Fruit fly (Drosophila melanogaster): ENCODE results near the gene alphaTub85E.

The alphaTub85E gene

dm6 chr3R:9701897-9702296 lies 31.2 kb downstream of the alphaTub85E start (continued):
- TF ChIP-seq CG8089 (GFP tag; optimal IDR thresholded peaks at IDR 0.05) = no peak
- no peak for TF ChIP-seq CG11696 (GFP tag; IDR thresholded peaks at IDR 0.05)
- TF ChIP-seq CG8290 (GFP tag; optimal IDR thresholded peaks at IDR 0.05) = no peak
- TF ChIP-seq CG8290 (tag; optimal IDR thresholded peaks at IDR 0.05) = no peak
- peak; percentile 25 for TF ChIP-seq az2 (GFP tag; optimal IDR thresholded peaks at IDR 0.05)
- peak; percentile 34 for TF ChIP-seq NfI (GFP tag; optimal IDR thresholded peaks at IDR 0.05)
- TF ChIP-seq CG12391 (tag; optimal IDR thresholded peaks at IDR 0.05) = peak; percentile 21
- no peak for TF ChIP-seq kay (GFP tag; optimal IDR thresholded peaks at IDR 0.05)
- TF ChIP-seq CHES-1-like (GFP tag; optimal IDR thresholded peaks at IDR 0.05) = no peak
- peak; percentile 67 for TF ChIP-seq sd (tag; optimal IDR thresholded peaks at IDR 0.05)
- TF ChIP-seq Rx (GFP tag; IDR thresholded peaks at IDR 0.05) = no peak
- peak; percentile 43 for TF ChIP-seq fd3F (GFP tag; optimal IDR thresholded peaks at IDR 0.05)
- TF ChIP-seq CG18764 (GFP tag; optimal IDR thresholded peaks at IDR 0.05) = no peak
- peak; percentile 36 for TF ChIP-seq Abd-B (GFP tag; optimal IDR thresholded peaks at IDR 0.05)
- no peak for TF ChIP-seq BEAF-32 (GFP tag; optimal IDR thresholded peaks at IDR 0.05)
- no peak for TF ChIP-seq esg (GFP tag; conservative IDR thresholded peaks at IDR 0.05)
- TF ChIP-seq CG15269 (tag; optimal IDR thresholded peaks at IDR 0.05) = peak; percentile 62
- TF ChIP-seq Ets65A (GFP tag) = peak; percentile 11
- TF ChIP-seq CG2889 (GFP tag; IDR thresholded peaks at IDR 0.05) = no peak
- TF ChIP-seq Gsc (GFP tag; IDR thresholded peaks at IDR 0.05) = no peak
- peak; percentile 2 for TF ChIP-seq lilli (GFP tag; optimal IDR thresholded peaks at IDR 0.05)
- peak; percentile 33 for TF ChIP-seq CG2120 (GFP tag; optimal IDR thresholded peaks at IDR 0.05)
- TF ChIP-seq CG7839 (tag; optimal IDR thresholded peaks at IDR 0.05) = peak; percentile 27
- TF ChIP-seq CG13424 (tag; optimal IDR thresholded peaks at IDR 0.05) = peak; percentile 50
- TF ChIP-seq Xbp1 (GFP tag; optimal IDR thresholded peaks at IDR 0.05) = peak; percentile 13
- no peak for TF ChIP-seq ftz-f1 (GFP tag; optimal IDR thresholded peaks at IDR 0.05)
- peak; percentile 2 for TF ChIP-seq PHDP (tag; optimal IDR thresholded peaks at IDR 0.05)
- TF ChIP-seq maf-S (GFP tag; optimal IDR thresholded peaks at IDR 0.05) = no peak
- TF ChIP-seq CG12744 (GFP tag; optimal IDR thresholded peaks at IDR 0.05) = no peak
- peak in 1 of 2 experiments; percentile 64 for TF ChIP-seq Hr51 (GFP tag; optimal IDR thresholded peaks at IDR 0.05)
- peak; percentile 58 for TF ChIP-seq gem (tag; optimal IDR thresholded peaks at IDR 0.05)
- no peak for TF ChIP-seq salm (tag; optimal IDR thresholded peaks at IDR 0.05)
- TF ChIP-seq CG12104 (GFP tag; optimal IDR thresholded peaks at IDR 0.05) = no peak
- TF ChIP-seq Chrac-16 (GFP tag; optimal IDR thresholded peaks at IDR 0.05) = no peak

DNA sequence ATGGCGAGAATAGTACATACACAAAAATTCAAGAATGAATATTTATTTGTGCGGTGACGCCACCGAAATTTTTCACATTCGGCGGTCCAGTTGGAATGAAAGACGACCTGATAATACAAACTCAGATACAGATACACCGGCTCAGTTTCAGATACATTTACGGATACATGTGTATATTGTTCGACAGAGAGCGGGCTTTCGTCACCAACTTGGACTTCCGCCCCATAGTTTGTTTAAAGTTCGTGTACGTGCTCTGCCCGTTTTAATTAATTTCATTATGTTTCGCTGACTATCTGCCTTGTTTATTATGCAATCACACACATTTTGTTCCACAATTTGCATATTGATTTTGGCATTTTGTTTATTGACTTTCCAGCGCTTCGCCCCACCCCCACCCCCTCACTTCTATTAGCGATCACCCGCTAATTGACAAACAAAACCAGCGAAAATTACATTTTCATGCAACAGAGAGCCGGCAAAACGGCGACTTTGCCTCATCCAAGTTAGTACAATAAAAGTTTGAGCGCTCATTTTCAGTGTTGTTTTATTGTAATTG lies 31.8 kb downstream of the alphaTub85E start:
- TF ChIP-seq ham (GFP tag; IDR thresholded peaks at IDR 0.05) = no peak
- no peak for TF ChIP-seq Scr (GFP tag; IDR thresholded peaks at IDR 0.05; ENCODE audit: partially characterized antibody)
- TF ChIP-seq CG13775 (GFP tag; optimal IDR thresholded peaks at IDR 0.05) = no peak
- no peak for TF ChIP-seq dmrt11E (tag; optimal IDR thresholded peaks at IDR 0.05)
- TF ChIP-seq CG10979 (tag; optimal IDR thresholded peaks at IDR 0.05) = no peak
- no peak for TF ChIP-seq Dref (GFP tag; IDR thresholded peaks at IDR 0.05)
- peak; percentile 14 for TF ChIP-seq CG17385 (GFP tag; optimal IDR thresholded peaks at IDR 0.05)
- TF ChIP-seq salm (tag; optimal IDR thresholded peaks at IDR 0.05) = no peak
- no peak for TF ChIP-seq sens-2 (GFP tag; IDR thresholded peaks at IDR 0.05)
- no peak for TF ChIP-seq tna (GFP tag; IDR thresholded peaks at IDR 0.05; ENCODE audit: partially characterized antibody)
- TF ChIP-seq BtbVII (GFP tag; optimal IDR thresholded peaks at IDR 0.05) = peak; percentile 31
- peak; percentile 80 for TF ChIP-seq Med (GFP tag)
- TF ChIP-seq zen (tag; optimal IDR thresholded peaks at IDR 0.05) = no peak
- TF ChIP-seq schlank (tag; optimal IDR thresholded peaks at IDR 0.05) = peak; percentile 28
- no peak for TF ChIP-seq CG4282 (GFP tag; optimal IDR thresholded peaks at IDR 0.05)
- TF ChIP-seq Kr (GFP tag; optimal IDR thresholded peaks at IDR 0.05) = no peak
- no peak for TF ChIP-seq HmgD (GFP tag; optimal IDR thresholded peaks at IDR 0.05)
- no peak for TF ChIP-seq nom (GFP tag; optimal IDR thresholded peaks at IDR 0.05)
- no peak for TF ChIP-seq Awh (GFP tag; IDR thresholded peaks at IDR 0.05)
- TF ChIP-seq gsb-n (tag; optimal IDR thresholded peaks at IDR 0.05) = no peak

All from whole organism, embryonic.